Worm (Caenorhabditis elegans) whole organism, L4 larva: Measurements from ENCODE around the gene nhr-103.

ENCODE experiments used
- skn-1 ChIP-seq: fragments of 150-350 bp; optimal IDR thresholded peaks from 2 replicates; lab custom pipeline; 2014; ENCODE audit warnings: missing biosample characterization, missing genetic modification characterization
- unc-62 ChIP-seq, 3 experiments: fragments of 150-350 bp in 1 of 3; sonication (generic microtip); optimal IDR thresholded peaks in 2 of 3; peaks in 1 of 3; 1 replicate in 1 of 3; 2 replicates in 2 of 3; lab custom pipeline; 2014 to 2017; ENCODE audit warnings: missing biosample characterization in 3 of 3, missing genetic modification characterization in 3 of 3, missing genetic modification reagents in 3 of 3, missing genotype in 1 of 3

DNA sequence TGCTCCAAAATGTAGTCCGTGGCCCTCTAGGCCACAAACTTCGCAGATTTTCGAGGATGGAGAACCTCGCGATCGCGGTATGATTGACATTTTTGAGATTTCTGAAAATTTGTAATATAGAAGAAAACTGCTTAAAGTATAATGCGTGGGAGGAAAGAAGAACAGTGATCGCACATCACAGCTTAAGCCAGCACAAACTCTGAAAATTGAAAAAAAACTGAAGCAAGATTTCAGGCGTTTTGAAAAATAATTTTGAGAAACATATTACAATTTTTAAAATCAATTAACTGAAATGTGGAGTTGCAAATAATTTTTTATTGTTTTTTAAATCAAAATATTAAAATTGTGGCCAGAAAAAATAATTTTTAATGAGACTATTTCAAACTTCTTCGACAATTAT, 41.7 kb downstream of the nhr-103 start, which contains the start of gene nhr-275:
- no peak for TF ChIP-seq unc-62 (GFP tag; optimal IDR thresholded peaks at IDR 0.05 in 1 of 2; lab: Kevin White, UChicago)
- TF ChIP-seq unc-62 (tag; optimal IDR thresholded peaks at IDR 0.05; lab: Kevin White, UChicago): no peak
- no peak for TF ChIP-seq skn-1 (tag; lab: Kevin White, UChicago)
